Fruit fly (Drosophila melanogaster) whole organism, embryonic: ENCODE data around the gene Muted.

Source experiments
- B-H2 ChIP-seq: fragments of 200-800 bp; sonication (Bioruptor generic); optimal IDR thresholded peaks from 2 replicates; lab custom pipeline; 2018; ENCODE audit warnings: missing biosample characterization, mild to moderate bottlenecking, missing genetic modification characterization
- CG1024 ChIP-seq: fragments of 200-800 bp; sonication (Bioruptor generic); IDR thresholded peaks from 2 replicates; pipeline ENCODE4 v1.3.6; 2022; ENCODE audit warnings: missing biosample characterization, missing genetic modification characterization
- CG10366 ChIP-seq: fragments of 200-800 bp; sonication (Bioruptor generic); IDR thresholded peaks from 2 replicates; pipeline ENCODE4 v1.3.6; 2022; ENCODE audit warnings: missing biosample characterization, missing genetic modification characterization
- CG11247 ChIP-seq: fragments of 200-800 bp; sonication (Bioruptor generic); IDR thresholded peaks from 2 replicates; pipeline ENCODE4 v1.3.6; 2022; ENCODE audit warnings: missing biosample characterization, missing genetic modification characterization
- CG1647 ChIP-seq: fragments of 200-800 bp; sonication (Bioruptor generic); optimal IDR thresholded peaks from 3 replicates; lab custom pipeline; 2016; ENCODE audit warnings: missing biosample characterization, missing genetic modification characterization
- CG1832 ChIP-seq: fragments of 200-800 bp; sonication (Bioruptor generic); optimal IDR thresholded peaks from 2 replicates; lab custom pipeline; 2017; ENCODE audit warnings: missing biosample characterization, mild to moderate bottlenecking, missing genetic modification characterization, inconsistent platforms
- CG18476 ChIP-seq: fragments of 200-800 bp; sonication (Bioruptor generic); optimal IDR thresholded peaks from 2 replicates; lab custom pipeline; 2016; ENCODE audit warnings: missing biosample characterization, mild to moderate bottlenecking, missing genetic modification characterization
- CG18764 ChIP-seq: fragments of 200-800 bp; sonication (Bioruptor generic); optimal IDR thresholded peaks from 3 replicates; lab custom pipeline; 2016; ENCODE audit warnings: missing biosample characterization, missing genetic modification characterization
- CG32767 ChIP-seq: fragments of 200-800 bp; sonication (Bioruptor generic); IDR thresholded peaks from 2 replicates; pipeline ENCODE4 v1.3.6; 2022; ENCODE audit warnings: missing biosample characterization, missing genetic modification characterization
- CG4424 ChIP-seq: fragments of 200-800 bp; sonication (Bioruptor generic); optimal IDR thresholded peaks from 3 replicates; lab custom pipeline; 2016; ENCODE audit warnings: missing biosample characterization, missing genetic modification characterization
- CG5245 ChIP-seq: fragments of 200-800 bp; sonication (Bioruptor generic); optimal IDR thresholded peaks from 3 replicates; lab custom pipeline; 2016; ENCODE audit warnings: missing biosample characterization, missing genetic modification characterization
- CG7839 ChIP-seq: fragments of 200-800 bp; sonication (Bioruptor generic); optimal IDR thresholded peaks from 3 replicates; lab custom pipeline; 2018; ENCODE audit warnings: missing biosample characterization, mild to moderate bottlenecking, missing genetic modification characterization, moderate library complexity
- CG7987 ChIP-seq: fragments of 200-800 bp; sonication (Bioruptor generic); optimal IDR thresholded peaks from 2 replicates; lab custom pipeline; 2018; ENCODE audit warnings: missing biosample characterization, mild to moderate bottlenecking, missing genetic modification characterization, moderate library complexity
- CG8281 ChIP-seq: fragments of 200-800 bp; sonication (Bioruptor generic); optimal IDR thresholded peaks from 2 replicates; lab custom pipeline; 2018; ENCODE audit warnings: missing biosample characterization, mild to moderate bottlenecking, missing genetic modification characterization, moderate library complexity
- CG8290 ChIP-seq, 3 experiments: fragments of 200-800 bp; sonication (Bioruptor generic); optimal IDR thresholded peaks; 2 replicates each; lab custom pipeline; 2016 to 2019; ENCODE audit warnings: missing biosample characterization in 3 of 3, missing genetic modification characterization in 3 of 3, mild to moderate bottlenecking in 2 of 3, moderate library complexity in 1 of 3
- CG8478 ChIP-seq: fragments of >200 bp; optimal IDR thresholded peaks from 2 replicates; lab custom pipeline; 2018
- CG9797 ChIP-seq: fragments of 200-800 bp; sonication (Bioruptor generic); optimal IDR thresholded peaks from 3 replicates; lab custom pipeline; 2018; ENCODE audit warnings: missing biosample characterization, mild to moderate bottlenecking, missing genetic modification characterization
- Dad ChIP-seq: fragments of 200-800 bp; sonication (Bioruptor generic); optimal IDR thresholded peaks from 3 replicates; lab custom pipeline; 2016; ENCODE audit warnings: missing biosample characterization, missing genetic modification characterization
- Dip3 ChIP-seq: fragments of 200-800 bp; sonication (Bioruptor generic); optimal IDR thresholded peaks from 3 replicates; lab custom pipeline; 2016; ENCODE audit warnings: missing biosample characterization, missing genetic modification characterization
- Dref ChIP-seq: fragments of 200-800 bp; sonication (Bioruptor generic); IDR thresholded peaks from 2 replicates; pipeline ENCODE4 v1.3.6; 2022; ENCODE audit warnings: missing biosample characterization, missing genetic modification characterization
- HLH3B ChIP-seq: fragments of 200-800 bp; sonication (Bioruptor generic); IDR thresholded peaks from 2 replicates; pipeline ENCODE4 v1.3.6; 2022; ENCODE audit warnings: missing biosample characterization, missing genetic modification characterization
- HLH54F ChIP-seq: fragments of 200-800 bp; sonication (Bioruptor generic); optimal IDR thresholded peaks from 3 replicates; lab custom pipeline; 2016; ENCODE audit warnings: missing biosample characterization, missing genetic modification characterization
- Lpt ChIP-seq: fragments of >200 bp; optimal IDR thresholded peaks from 2 replicates; lab custom pipeline; 2018; ENCODE audit warnings: missing biosample characterization, missing genetic modification characterization
- MBD-R2 ChIP-seq: fragments of 200-800 bp; sonication (Bioruptor generic); IDR thresholded peaks from 2 replicates; pipeline ENCODE4 v1.3.6; 2022; ENCODE audit warnings: missing biosample characterization, missing genetic modification characterization
- Mes4 ChIP-seq: fragments of 200-800 bp; sonication (Bioruptor generic); optimal IDR thresholded peaks from 2 replicates; lab custom pipeline; 2016; ENCODE audit warnings: missing biosample characterization, missing genetic modification characterization
- Oaz ChIP-seq: fragments of 200-800 bp; sonication (Bioruptor generic); IDR thresholded peaks from 2 replicates; pipeline ENCODE4 v1.3.6; 2022; ENCODE audit warnings: missing biosample characterization, missing genetic modification characterization
- Ptx1 ChIP-seq: fragments of 200-800 bp; sonication (Bioruptor generic); IDR thresholded peaks from 2 replicates; pipeline ENCODE4 v1.3.6; 2022; ENCODE audit warnings: missing biosample characterization, missing genetic modification characterization
- Sry-β ChIP-seq: fragments of 200-800 bp; sonication (Bioruptor generic); optimal IDR thresholded peaks from 2 replicates; lab custom pipeline; 2018; ENCODE audit warnings: missing biosample characterization, mild to moderate bottlenecking, missing genetic modification characterization, moderate library complexity
- Trl ChIP-seq, 3 experiments: fragments of >200 bp in 2 of 3; fragments of 200-800 bp in 1 of 3; sonication (Bioruptor generic) in 1 of 3; optimal IDR thresholded peaks; 2 replicates in 1 of 3; 3 replicates in 2 of 3; lab custom pipeline; 2016 to 2017; ENCODE audit warnings: missing biosample characterization in 1 of 3, missing genetic modification characterization in 1 of 3
- amos ChIP-seq: fragments of 200-800 bp; sonication (Bioruptor generic); IDR thresholded peaks from 2 replicates; pipeline ENCODE4 v1.3.6; 2022; ENCODE audit warnings: missing biosample characterization, missing genetic modification characterization; ENCODE audit not compliant: partially characterized antibody
- ara ChIP-seq: fragments of 200-800 bp; sonication (Bioruptor generic); IDR thresholded peaks from 2 replicates; pipeline ENCODE4 v1.3.6; 2022; ENCODE audit warnings: missing biosample characterization, missing genetic modification characterization
- cg ChIP-seq: fragments of 200-800 bp; sonication (Bioruptor generic); optimal IDR thresholded peaks from 3 replicates; lab custom pipeline; 2019; ENCODE audit warnings: missing biosample characterization, mild to moderate bottlenecking, missing genetic modification characterization, moderate library complexity
- chinmo ChIP-seq: fragments of 200-800 bp; sonication (Bioruptor generic); IDR thresholded peaks from 4 replicates; pipeline ENCODE4 v1.3.6; 2022; ENCODE audit warnings: missing biosample characterization, missing genetic modification characterization; ENCODE audit not compliant: partially characterized antibody
- crp ChIP-seq, 2 experiments: fragments of 200-800 bp; sonication (Bioruptor generic); optimal IDR thresholded peaks; 2 replicates in 1 of 2; 3 replicates in 1 of 2; lab custom pipeline; 2017; ENCODE audit warnings: missing biosample characterization in 2 of 2, missing genetic modification characterization in 2 of 2, mild to moderate bottlenecking in 1 of 2, moderate library complexity in 1 of 2
- cwo ChIP-seq: fragments of 200-800 bp; sonication (Bioruptor generic); optimal IDR thresholded peaks from 3 replicates; lab custom pipeline; 2017; ENCODE audit warnings: missing biosample characterization, missing genetic modification characterization, mild to moderate bottlenecking, moderate library complexity, missing genetic modification reagents
- ham ChIP-seq: fragments of 200-800 bp; sonication (Bioruptor generic); IDR thresholded peaks from 2 replicates; pipeline ENCODE4 v1.3.6; 2022; ENCODE audit warnings: missing biosample characterization, missing genetic modification characterization
- klu ChIP-seq: fragments of 200-800 bp; sonication (Bioruptor generic); IDR thresholded peaks from 2 replicates; pipeline ENCODE4 v1.3.6; 2022; ENCODE audit warnings: missing biosample characterization, missing genetic modification characterization
- onecut ChIP-seq: fragments of 200-800 bp; sonication (Bioruptor generic); IDR thresholded peaks from 2 replicates; pipeline ENCODE4 v1.3.6; 2022; ENCODE audit warnings: missing biosample characterization, missing genetic modification characterization
- pb ChIP-seq: fragments of 200-800 bp; sonication (Bioruptor generic); optimal IDR thresholded peaks from 3 replicates; lab custom pipeline; 2016; ENCODE audit warnings: missing biosample characterization, missing genetic modification characterization
- prd ChIP-seq, 3 experiments: fragments of >200 bp in 2 of 3; fragments of 200-800 bp in 1 of 3; sonication (Bioruptor generic) in 1 of 3; optimal IDR thresholded peaks in 2 of 3; IDR thresholded peaks in 1 of 3; 2 replicates in 2 of 3; 3 replicates in 1 of 3; pipeline versions ENCODE4 v1.3.6 to Lab custom; 2017 to 2022; ENCODE audit warnings: missing biosample characterization in 1 of 3, missing genetic modification characterization in 1 of 3
- pum ChIP-seq: fragments of 200-800 bp; sonication (Bioruptor generic); optimal IDR thresholded peaks from 2 replicates; lab custom pipeline; 2016; ENCODE audit warnings: missing biosample characterization, missing genetic modification characterization
- row ChIP-seq: fragments of 200-800 bp; sonication (Bioruptor generic); IDR thresholded peaks from 3 replicates; pipeline ENCODE4 v1.3.6; 2022; ENCODE audit warnings: missing biosample characterization, missing genetic modification characterization
- sens ChIP-seq: fragments of 200-800 bp; sonication (Bioruptor generic); peaks from one replicate; lab custom pipeline; 2016; ENCODE audit warnings: missing biosample characterization, missing genetic modification characterization
- shn ChIP-seq: fragments of 200-800 bp; sonication (Bioruptor generic); optimal IDR thresholded peaks from 3 replicates; lab custom pipeline; 2016; ENCODE audit warnings: missing biosample characterization, missing genetic modification characterization
- sim ChIP-seq: fragments of 200-800 bp; sonication (Bioruptor generic); IDR thresholded peaks from 2 replicates; pipeline ENCODE4 v1.3.6; 2022; ENCODE audit warnings: missing biosample characterization, missing genetic modification characterization
- tin ChIP-seq: fragments of 200-800 bp; sonication (Bioruptor generic); optimal IDR thresholded peaks from 3 replicates; lab custom pipeline; 2016; ENCODE audit warnings: missing biosample characterization, missing genetic modification characterization
- tll ChIP-seq, 2 experiments: fragments of 200-800 bp in 1 of 2; fragments of >200 bp in 1 of 2; sonication (Bioruptor generic) in 1 of 2; optimal IDR thresholded peaks; 2 replicates each; lab custom pipeline; 2017 to 2019; ENCODE audit warnings: missing biosample characterization in 2 of 2, missing genetic modification characterization in 2 of 2, mild to moderate bottlenecking in 1 of 2, moderate library complexity in 1 of 2
- yki ChIP-seq: fragments of >200 bp; optimal IDR thresholded peaks from 3 replicates; lab custom pipeline; 2018
- zfh1 ChIP-seq: fragments of 200-800 bp; sonication (Bioruptor generic); IDR thresholded peaks from 3 replicates; pipeline ENCODE4 v1.3.6; 2022; ENCODE audit warnings: missing biosample characterization, missing genetic modification characterization

The Muted gene

DNA sequence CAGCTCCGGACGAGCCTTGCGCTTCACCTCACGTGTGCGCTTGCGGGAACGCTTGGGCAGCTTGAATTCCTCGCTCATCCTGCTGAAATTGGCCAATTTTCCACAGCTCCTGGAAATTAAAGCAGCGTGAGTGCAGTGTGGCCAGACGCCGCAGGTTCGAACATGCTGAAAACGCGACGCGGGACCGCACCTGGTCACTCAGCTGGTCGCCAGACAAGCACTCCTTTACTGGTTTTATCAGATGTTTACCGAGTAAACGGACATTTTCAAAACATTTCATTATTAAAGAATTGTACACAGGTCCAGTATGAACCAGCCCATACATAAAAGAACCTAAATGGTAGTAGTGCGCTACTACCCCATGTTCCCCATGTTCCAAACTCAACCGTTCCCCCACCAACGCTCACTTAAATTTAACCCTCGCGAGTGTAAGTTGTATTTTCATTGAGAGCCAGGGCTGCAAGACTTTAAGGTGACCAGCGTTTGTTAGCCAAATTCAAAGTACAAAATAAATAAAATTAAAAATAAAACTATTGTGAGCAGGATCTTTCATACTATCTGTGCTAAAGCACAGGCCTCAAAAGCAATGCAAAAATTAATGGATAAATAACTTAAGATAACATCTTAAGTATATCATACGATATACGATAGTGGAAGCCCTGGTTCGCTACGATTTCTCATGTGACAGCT lies at the start of gene Muted, which contains the start of the genes JMJD6 and CG7071 (continued):
- TF ChIP-seq Dref (GFP tag; lab: Robert Waterston, UW) (peak; percentile 43), row (GFP tag; lab: Robert Waterston, UW) (peak; percentile 98), B-H2 (GFP tag; lab: Kevin White, UChicago) (peak; percentile 97), tin (GFP tag; lab: Kevin White, UChicago) (peak; percentile 96), Lpt (no peak), prd (optimal IDR thresholded peaks at IDR 0.05; lab: Kevin White, UChicago) (no peak), prd (GFP tag; IDR thresholded peaks at IDR 0.05; lab: Robert Waterston, UW) (peak; percentile 96), CG1832 (no peak), zfh1 (peak; percentile 95), CG5245 (GFP tag; lab: Kevin White, UChicago) (peak; percentile 84), CG11247 (peak; percentile 91), HLH3B (peak; percentile 92), Oaz (GFP tag; lab: Robert Waterston, UW) (peak; percentile 88), crp (GFP tag; optimal IDR thresholded peaks at IDR 0.05; lab: Kevin White, UChicago) (peak; percentile 50 to 86), chinmo (GFP tag; lab: Robert Waterston, UW) (no peak), Sry-β (GFP tag; lab: Kevin White, UChicago) (peak; percentile 56), CG7987 (GFP tag; lab: Kevin White, UChicago) (peak; percentile 86), CG7839 (peak; percentile 85), Mes4 (peak; percentile 81), shn (peak; percentile 83), CG8281 (peak; percentile 63), pb (GFP tag; lab: Kevin White, UChicago) (no peak), CG8478 (lab: Kevin White, UChicago) (no peak), CG1024 (peak; percentile 83), HLH54F (GFP tag; lab: Kevin White, UChicago) (peak; percentile 95), CG1647 (GFP tag; lab: Kevin White, UChicago) (peak; percentile 91), ham (GFP tag; lab: Robert Waterston, UW) (peak; percentile 59; the same call in 1 of the 2 replicates), MBD-R2 (GFP tag; lab: Robert Waterston, UW) (peak; percentile 83), onecut (GFP tag; lab: Robert Waterston, UW) (peak; percentile 72), CG4424 (GFP tag; lab: Kevin White, UChicago) (peak; percentile 94), tll (GFP tag; optimal IDR thresholded peaks at IDR 0.05; lab: Kevin White, UChicago) (peak in 1 of 2 experiments; percentile 11), Dip3 (peak; percentile 91), CG18476 (GFP tag; lab: Kevin White, UChicago) (peak; percentile 89), CG32767 (peak; percentile 83; the same call in 1 of the 2 replicates), pum (GFP tag; lab: Kevin White, UChicago) (peak; percentile 91), CG18764 (GFP tag; lab: Kevin White, UChicago) (peak; percentile 87), cg (GFP tag; lab: Kevin White, UChicago) (no peak), sim (GFP tag; lab: Robert Waterston, UW) (peak; percentile 68; the same call in 1 of the 2 replicates), Dad (GFP tag; lab: Kevin White, UChicago) (peak; percentile 74), yki (lab: Kevin White, UChicago) (no peak), CG9797 (GFP tag; lab: Kevin White, UChicago) (peak; percentile 89), Trl (optimal IDR thresholded peaks at IDR 0.05; lab: Kevin White, UChicago) (peak in 1 of 2 experiments; percentile 20), Trl (GFP tag; optimal IDR thresholded peaks at IDR 0.05; lab: Kevin White, UChicago) (peak; percentile 90), cwo (peak; percentile 77), klu (peak; percentile 85), CG10366 (GFP tag; lab: Robert Waterston, UW) (peak; percentile 91), ara (GFP tag; lab: Robert Waterston, UW) (peak; percentile 86), CG8290 (GFP tag; optimal IDR thresholded peaks at IDR 0.05; lab: Kevin White, UChicago) (peak; percentile 35), CG8290 (tag; optimal IDR thresholded peaks at IDR 0.05; lab: Kevin White, UChicago) (peak; percentile 37 to 76), Ptx1 (GFP tag; lab: Robert Waterston, UW) (peak; percentile 93), amos (GFP tag; lab: Robert Waterston, UW) (peak; percentile 69), sens (GFP tag; lab: Kevin White, UChicago) (peak; percentile 97)
